Worm (Caenorhabditis elegans): ENCODE measurements around the gene ima-1.

Gene ima-1

DNA sequence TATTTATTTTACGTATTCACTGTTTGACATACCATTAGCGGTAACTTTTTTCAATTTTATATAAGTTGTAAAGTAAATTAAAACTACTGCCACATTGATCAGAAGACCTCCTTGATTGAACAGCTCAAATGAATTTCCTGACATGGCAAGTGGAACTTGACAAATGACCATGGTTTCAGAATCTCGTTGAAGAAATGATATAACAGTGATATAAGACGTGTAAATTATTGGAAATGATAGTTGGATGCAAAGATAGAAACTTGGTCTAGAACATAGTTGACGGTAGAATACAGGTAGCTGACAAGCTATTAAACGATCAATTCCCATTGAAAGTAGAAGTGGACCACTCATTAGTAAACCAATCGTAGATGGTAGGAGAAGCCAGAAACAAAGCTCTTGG lies 12.3 kb downstream of the ima-1 start:
- no peak for TF ChIP-seq nhr-237 (tag; optimal IDR thresholded peaks at IDR 0.05)
- TF ChIP-seq ceh-83 (GFP tag; optimal IDR thresholded peaks at IDR 0.05), result no peak
- TF ChIP-seq ztf-11 (tag; optimal IDR thresholded peaks at IDR 0.05), result no peak
- no peak for TF ChIP-seq zip-8 (tag; optimal IDR thresholded peaks at IDR 0.05)
- TF ChIP-seq nhr-12 (tag; optimal IDR thresholded peaks at IDR 0.05), result no peak
- TF ChIP-seq lin-32 (GFP tag; optimal IDR thresholded peaks at IDR 0.05), result no peak
- TF ChIP-seq snpc-4 (tag; optimal IDR thresholded peaks at IDR 0.05), result no peak

DNA sequence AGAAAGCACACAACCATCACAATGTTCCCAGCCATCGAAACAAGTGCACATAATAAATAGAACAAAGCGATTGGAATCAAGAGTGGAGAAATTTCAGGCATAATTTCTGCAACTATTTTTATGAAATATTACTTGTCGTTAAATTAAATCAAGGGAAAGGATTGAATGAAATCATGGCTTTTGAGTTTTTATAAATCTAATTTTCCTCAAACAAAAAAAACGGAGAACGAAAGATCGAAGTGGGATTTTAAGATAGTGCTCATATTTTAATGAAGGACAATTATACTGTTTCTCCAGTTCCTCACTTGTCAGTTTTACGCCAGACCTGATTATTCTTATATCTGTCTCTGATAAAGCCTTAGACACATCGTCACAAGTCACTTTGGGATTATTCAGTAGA lies 13.0 kb downstream of the ima-1 start, which contains the start of gene srsx-33:
Gene srsx-33, minus strand, starts transcription at position 101 of the 400 bp plus-strand sequence.
- TF ChIP-seq M03D4.4 (tag; optimal IDR thresholded peaks at IDR 0.05), result no peak
- no peak for TF ChIP-seq mls-2 (tag; optimal IDR thresholded peaks at IDR 0.05)
- TF ChIP-seq elt-3 (tag; optimal IDR thresholded peaks at IDR 0.05), result no peak
- TF ChIP-seq lin-32 (GFP tag; optimal IDR thresholded peaks at IDR 0.05), result no peak
- no peak for TF ChIP-seq mab-5 (tag; optimal IDR thresholded peaks at IDR 0.05)
- TF ChIP-seq unc-39 (tag; optimal IDR thresholded peaks at IDR 0.05), result no peak
- TF ChIP-seq sptf-1 (tag; optimal IDR thresholded peaks at IDR 0.05), result no peak
- no peak for TF ChIP-seq drap-1 (GFP tag; optimal IDR thresholded peaks at IDR 0.05)
- no peak for TF ChIP-seq pha-4 (tag; optimal IDR thresholded peaks at IDR 0.05)
- TF ChIP-seq lin-13 (tag; optimal IDR thresholded peaks at IDR 0.05), result no peak
- no peak for TF ChIP-seq nhr-237 (tag; optimal IDR thresholded peaks at IDR 0.05)
- TF ChIP-seq ces-1 (GFP tag; optimal IDR thresholded peaks at IDR 0.05), result no peak
- TF ChIP-seq ham-2 (GFP tag; optimal IDR thresholded peaks at IDR 0.05), result no peak
- no peak for TF ChIP-seq lsy-2 (tag; optimal IDR thresholded peaks at IDR 0.05)
- TF ChIP-seq mep-1 (tag; optimal IDR thresholded peaks at IDR 0.05), result no peak
- no peak for TF ChIP-seq ceh-83 (GFP tag; optimal IDR thresholded peaks at IDR 0.05)
- TF ChIP-seq cnd-1 (tag; optimal IDR thresholded peaks at IDR 0.05), result no peak

DNA sequence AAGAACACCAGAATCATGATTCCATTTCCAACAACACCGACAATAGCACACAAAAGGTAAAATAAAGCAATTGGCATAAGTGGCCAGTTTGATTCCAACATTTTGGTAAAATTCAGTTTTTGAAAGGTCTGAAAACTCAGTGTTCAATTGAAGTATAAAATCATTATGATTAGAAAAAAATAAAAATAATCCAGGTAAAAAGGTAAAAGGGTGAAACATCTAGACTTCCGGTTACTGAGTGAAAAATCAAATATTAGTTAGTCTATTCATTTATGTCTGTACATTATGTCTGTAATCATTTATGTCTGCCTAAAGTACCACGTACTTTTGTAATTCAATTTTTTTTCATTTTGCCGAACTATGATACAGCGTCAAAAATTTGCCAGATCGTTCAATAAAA lies 15.5 kb downstream of the ima-1 start, which contains the start of gene srsx-31:
Gene srsx-31, minus strand, starts transcription at position 101 of the 400 bp plus-strand sequence.
- TF ChIP-seq blmp-1 (tag; optimal IDR thresholded peaks at IDR 0.05), result no peak
- TF ChIP-seq nhr-76 (tag; optimal IDR thresholded peaks at IDR 0.05), result no peak
- TF ChIP-seq nhr-28 (tag; optimal IDR thresholded peaks at IDR 0.05), result no peak
- no peak for TF ChIP-seq lin-13 (tag; optimal IDR thresholded peaks at IDR 0.05)

DNA sequence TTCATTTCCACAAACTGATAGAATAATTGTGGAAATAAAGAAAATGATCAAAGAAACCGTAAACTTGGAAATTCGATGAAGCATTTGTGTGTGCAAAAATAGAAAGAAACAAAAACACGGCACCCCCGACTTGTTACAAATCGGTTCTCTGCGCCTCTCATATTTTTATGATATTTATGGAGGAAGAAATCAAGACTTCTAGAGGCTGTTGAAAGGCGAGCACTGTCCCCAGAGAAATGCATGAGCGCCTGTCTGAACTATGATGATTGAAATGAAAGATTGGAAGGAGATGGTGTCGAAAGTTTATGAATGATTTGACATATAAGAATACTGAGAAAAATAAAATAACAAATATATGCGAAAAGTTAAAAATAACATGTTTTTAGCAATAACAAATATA lies 19.4 kb downstream of the ima-1 start, which contains the start of gene lgc-36:
Gene lgc-36, minus strand, starts transcription at position 101 of the 400 bp plus-strand sequence.
- no peak for TF ChIP-seq ztf-11 (tag; optimal IDR thresholded peaks at IDR 0.05)
- TF ChIP-seq lin-13 (tag; optimal IDR thresholded peaks at IDR 0.05), result no peak
- TF ChIP-seq lsy-2 (tag; optimal IDR thresholded peaks at IDR 0.05), result no peak
- TF ChIP-seq mls-2 (tag; optimal IDR thresholded peaks at IDR 0.05), result no peak
- no peak for TF ChIP-seq drap-1 (GFP tag; optimal IDR thresholded peaks at IDR 0.05)
- TF ChIP-seq unc-62 (GFP tag; optimal IDR thresholded peaks at IDR 0.05), result no peak
- no peak for TF ChIP-seq M03D4.4 (tag; optimal IDR thresholded peaks at IDR 0.05)
- TF ChIP-seq nhr-28 (tag; optimal IDR thresholded peaks at IDR 0.05), result no peak
- TF ChIP-seq zip-8 (tag; optimal IDR thresholded peaks at IDR 0.05), result no peak
- TF ChIP-seq flh-1 (GFP tag; optimal IDR thresholded peaks at IDR 0.05), result no peak
- no peak for TF ChIP-seq sptf-1 (tag; optimal IDR thresholded peaks at IDR 0.05)
- no peak for TF ChIP-seq bed-3 (GFP tag; optimal IDR thresholded peaks at IDR 0.05)
- TF ChIP-seq nhr-76 (tag; optimal IDR thresholded peaks at IDR 0.05), result no peak
- TF ChIP-seq nhr-12 (tag; optimal IDR thresholded peaks at IDR 0.05), result no peak
- no peak for TF ChIP-seq hlh-1 (tag; optimal IDR thresholded peaks at IDR 0.05)
- no peak for TF ChIP-seq ceh-39 (tag; optimal IDR thresholded peaks at IDR 0.05)
- no peak for TF ChIP-seq lin-32 (GFP tag; optimal IDR thresholded peaks at IDR 0.05)
- TF ChIP-seq mep-1 (tag; optimal IDR thresholded peaks at IDR 0.05), result no peak

DNA sequence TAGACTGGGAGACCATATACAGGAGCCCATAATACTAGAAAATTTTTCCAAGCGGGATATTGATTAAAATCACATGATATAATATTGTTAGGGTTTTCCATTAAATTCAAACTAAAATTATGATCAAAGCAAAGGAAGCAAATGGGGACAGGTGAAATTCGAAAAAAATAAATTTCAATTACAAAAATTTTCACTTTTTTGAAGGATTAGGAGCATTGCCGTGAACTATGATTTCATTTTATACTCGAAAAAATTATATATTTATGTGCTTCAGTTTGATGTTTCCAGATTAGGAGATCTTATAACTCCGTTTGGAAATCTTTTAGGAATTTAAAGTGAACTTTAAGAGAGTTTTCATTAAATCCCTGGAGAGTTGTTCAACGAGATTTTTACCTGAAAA lies 21.1 kb downstream of the ima-1 start, which contains the start of gene F07B10.7:
Gene F07B10.7, minus strand, starts transcription at position 101 of the 400 bp plus-strand sequence.
- TF ChIP-seq elt-1 (tag; optimal IDR thresholded peaks at IDR 0.05; ENCODE audit: borderline replicate concordance, insufficient read depth) (no peak), ces-1 (GFP tag; optimal IDR thresholded peaks at IDR 0.05) (no peak), sptf-1 (tag; optimal IDR thresholded peaks at IDR 0.05) (no peak), lsy-2 (tag; optimal IDR thresholded peaks at IDR 0.05) (no peak), hlh-1 (tag; optimal IDR thresholded peaks at IDR 0.05) (no peak), pha-4 (tag; optimal IDR thresholded peaks at IDR 0.05) (no peak), mep-1 (tag; optimal IDR thresholded peaks at IDR 0.05) (no peak), elt-3 (tag; optimal IDR thresholded peaks at IDR 0.05) (no peak), flh-1 (GFP tag; optimal IDR thresholded peaks at IDR 0.05) (no peak), ceh-39 (tag; optimal IDR thresholded peaks at IDR 0.05) (no peak), M03D4.4 (tag; optimal IDR thresholded peaks at IDR 0.05) (no peak)
